Fruit fly (Drosophila melanogaster): ENCODE results near the gene CG31676.

The CG31676 gene

dm6 chr2L:20798351-20798777, 42.2 kb upstream of the CG31676 start:
- TF ChIP-seq CG7045 (GFP tag; optimal IDR thresholded peaks at IDR 0.05) (no peak), toe (GFP tag; optimal IDR thresholded peaks at IDR 0.05) (no peak), CG7101 (tag; optimal IDR thresholded peaks at IDR 0.05) (no peak), pad (GFP tag; optimal IDR thresholded peaks at IDR 0.05) (peak; percentile 73)

dm6 chr2L:20799991-20800897, 40.3 kb upstream of the CG31676 start:
- TF ChIP-seq CG33017 (tag; optimal IDR thresholded peaks at IDR 0.05): peak; percentile 3
- TF ChIP-seq CG12768 (GFP tag; optimal IDR thresholded peaks at IDR 0.05): no peak
- TF ChIP-seq CG7101 (tag; optimal IDR thresholded peaks at IDR 0.05): no peak
- TF ChIP-seq cnc (optimal IDR thresholded peaks at IDR 0.05): no peak
- no peak for TF ChIP-seq cic (GFP tag; optimal IDR thresholded peaks at IDR 0.05)
- TF ChIP-seq Clk (GFP tag; optimal IDR thresholded peaks at IDR 0.05): no peak
- TF ChIP-seq pad (GFP tag; optimal IDR thresholded peaks at IDR 0.05): peak; percentile 97
- TF ChIP-seq tj (GFP tag; optimal IDR thresholded peaks at IDR 0.05): peak; percentile 46
- TF ChIP-seq Mnt (GFP tag; optimal IDR thresholded peaks at IDR 0.05): no peak
- peak; percentile 7 for TF ChIP-seq CG14711 (tag; optimal IDR thresholded peaks at IDR 0.05)
- peak; percentile 4 for TF ChIP-seq ovo (GFP tag; optimal IDR thresholded peaks at IDR 0.05)

dm6 chr2L:20801801-20802200, 38.7 kb upstream of the CG31676 start:
- TF ChIP-seq CG12768 (GFP tag; optimal IDR thresholded peaks at IDR 0.05) (no peak), Crg-1 (GFP tag; optimal IDR thresholded peaks at IDR 0.05) (no peak), CG33017 (tag; optimal IDR thresholded peaks at IDR 0.05) (no peak), CG1620 (GFP tag; optimal IDR thresholded peaks at IDR 0.05) (no peak), CG5204 (GFP tag; optimal IDR thresholded peaks at IDR 0.05) (no peak), cic (GFP tag; optimal IDR thresholded peaks at IDR 0.05) (no peak)

dm6 chr2L:20802204-20802603, 38.3 kb upstream of the CG31676 start:
- no peak for TF ChIP-seq tj (GFP tag; optimal IDR thresholded peaks at IDR 0.05)
- no peak for TF ChIP-seq cnc (optimal IDR thresholded peaks at IDR 0.05)
- TF ChIP-seq Crg-1 (GFP tag; optimal IDR thresholded peaks at IDR 0.05): no peak
- TF ChIP-seq CG12768 (GFP tag; optimal IDR thresholded peaks at IDR 0.05): no peak
- TF ChIP-seq kay (GFP tag; ENCODE audit: borderline replicate concordance): no peak
- no peak for TF ChIP-seq CG5204 (GFP tag; optimal IDR thresholded peaks at IDR 0.05)
- TF ChIP-seq Clk (GFP tag; optimal IDR thresholded peaks at IDR 0.05): no peak
- no peak for TF ChIP-seq CG7101 (tag; optimal IDR thresholded peaks at IDR 0.05)
- no peak for TF ChIP-seq CG11617 (GFP tag; optimal IDR thresholded peaks at IDR 0.05)
- no peak for TF ChIP-seq CG14711 (tag; optimal IDR thresholded peaks at IDR 0.05)
- TF ChIP-seq CG7045 (GFP tag; optimal IDR thresholded peaks at IDR 0.05): no peak
- TF ChIP-seq bab1 (GFP tag; optimal IDR thresholded peaks at IDR 0.05): no peak
- no peak for TF ChIP-seq toe (GFP tag; optimal IDR thresholded peaks at IDR 0.05)
- TF ChIP-seq ovo (GFP tag; optimal IDR thresholded peaks at IDR 0.05): no peak
- no peak for TF ChIP-seq CG1620 (GFP tag; optimal IDR thresholded peaks at IDR 0.05)
- TF ChIP-seq Hr96 (GFP tag; optimal IDR thresholded peaks at IDR 0.05): no peak
- no peak for TF ChIP-seq CG33017 (tag; optimal IDR thresholded peaks at IDR 0.05)
- TF ChIP-seq Mnt (GFP tag; optimal IDR thresholded peaks at IDR 0.05): no peak
- TF ChIP-seq pad (GFP tag; optimal IDR thresholded peaks at IDR 0.05): no peak
- TF ChIP-seq cic (GFP tag; optimal IDR thresholded peaks at IDR 0.05): no peak

dm6 chr2L:20802839-20803238, 37.7 kb upstream of the CG31676 start:
- TF ChIP-seq kay (GFP tag; ENCODE audit: borderline replicate concordance) (no peak), ovo (GFP tag; optimal IDR thresholded peaks at IDR 0.05) (no peak), toe (GFP tag; optimal IDR thresholded peaks at IDR 0.05) (no peak), Crg-1 (GFP tag; optimal IDR thresholded peaks at IDR 0.05) (no peak), Mnt (GFP tag; optimal IDR thresholded peaks at IDR 0.05) (no peak), CG7101 (tag; optimal IDR thresholded peaks at IDR 0.05) (no peak), CG33017 (tag; optimal IDR thresholded peaks at IDR 0.05) (no peak), CG7045 (GFP tag; optimal IDR thresholded peaks at IDR 0.05) (no peak), CG1620 (GFP tag; optimal IDR thresholded peaks at IDR 0.05) (no peak), pad (GFP tag; optimal IDR thresholded peaks at IDR 0.05) (no peak), bab1 (GFP tag; optimal IDR thresholded peaks at IDR 0.05) (no peak), tj (GFP tag; optimal IDR thresholded peaks at IDR 0.05) (no peak), CG12768 (GFP tag; optimal IDR thresholded peaks at IDR 0.05) (no peak), CG14711 (tag; optimal IDR thresholded peaks at IDR 0.05) (no peak), cnc (optimal IDR thresholded peaks at IDR 0.05) (no peak), cic (GFP tag; optimal IDR thresholded peaks at IDR 0.05) (no peak), CG5204 (GFP tag; optimal IDR thresholded peaks at IDR 0.05) (no peak), CG11617 (GFP tag; optimal IDR thresholded peaks at IDR 0.05) (no peak), Hr96 (GFP tag; optimal IDR thresholded peaks at IDR 0.05) (no peak)

dm6 chr2L:20803733-20804164, 36.8 kb upstream of the CG31676 start:
- TF ChIP-seq CG5204 (GFP tag; optimal IDR thresholded peaks at IDR 0.05): no peak
- TF ChIP-seq CG14711 (tag; optimal IDR thresholded peaks at IDR 0.05): no peak
- TF ChIP-seq CG7045 (GFP tag; optimal IDR thresholded peaks at IDR 0.05): no peak
- TF ChIP-seq Mnt (GFP tag; optimal IDR thresholded peaks at IDR 0.05): no peak
- TF ChIP-seq cic (GFP tag; optimal IDR thresholded peaks at IDR 0.05): no peak
- TF ChIP-seq CG1620 (GFP tag; optimal IDR thresholded peaks at IDR 0.05): no peak
- no peak for TF ChIP-seq CG33017 (tag; optimal IDR thresholded peaks at IDR 0.05)
- no peak for TF ChIP-seq pad (GFP tag; optimal IDR thresholded peaks at IDR 0.05)
